Worm (Caenorhabditis elegans): Measurements from ENCODE around the gene C26B9.3.

DNA sequence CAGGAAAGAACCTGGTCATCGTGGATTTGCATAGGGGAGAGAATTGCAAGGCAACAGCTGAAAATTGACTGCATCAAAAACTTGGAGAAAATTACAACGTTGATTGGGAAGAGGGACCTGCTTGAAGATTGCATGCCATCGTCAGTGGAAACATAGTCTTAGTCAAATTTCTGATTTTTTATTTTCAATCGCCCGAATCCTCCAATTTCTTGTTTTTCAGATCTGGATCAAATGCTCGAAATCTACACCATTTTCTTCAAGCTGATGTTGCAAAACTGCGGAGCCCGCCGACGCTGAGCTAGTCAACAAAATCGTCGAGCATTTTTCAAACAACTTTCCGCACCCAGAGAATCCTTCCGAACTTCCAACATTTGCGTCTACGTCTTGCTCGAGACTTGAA is 35.5 kb downstream of the C26B9.3 start:
- no peak for TF ChIP-seq T22C8.4 (GFP tag; IDR thresholded peaks at IDR 0.05)
- TF ChIP-seq flt-1 (GFP tag; IDR thresholded peaks at IDR 0.05), result no peak
- TF ChIP-seq cog-1 (tag; optimal IDR thresholded peaks at IDR 0.05), result no peak
- TF ChIP-seq tab-1 (GFP tag; IDR thresholded peaks at IDR 0.05), result no peak
- no peak for TF ChIP-seq ztf-29 (GFP tag; IDR thresholded peaks at IDR 0.05)
- TF ChIP-seq med-1 (GFP tag; optimal IDR thresholded peaks at IDR 0.05; ENCODE audit: insufficient read depth), result no peak
- no peak for TF ChIP-seq ztf-23 (GFP tag; IDR thresholded peaks at IDR 0.05)
- no peak for TF ChIP-seq klf-2 (GFP tag; conservative IDR thresholded peaks at IDR 0.05)
- TF ChIP-seq ref-1 (GFP tag; conservative IDR thresholded peaks at IDR 0.05), result no peak
